Fruit fly (Drosophila melanogaster): ENCODE data around the gene Ent2.

Gene Ent2

dm6 chr2L:6526996-6527395 lies 35.1 kb upstream of the Ent2 start (continued):
- peak; percentile 29 for TF ChIP-seq Abd-B (GFP tag; optimal IDR thresholded peaks at IDR 0.05)
- TF ChIP-seq CG12942 (GFP tag; optimal IDR thresholded peaks at IDR 0.05), result no peak
- no peak for TF ChIP-seq emc (GFP tag; optimal IDR thresholded peaks at IDR 0.05)
- no peak for TF ChIP-seq Ssrp (tag; optimal IDR thresholded peaks at IDR 0.05)
- no peak for TF ChIP-seq mirr (GFP tag; optimal IDR thresholded peaks at IDR 0.05)
- TF ChIP-seq HmgZ (tag; optimal IDR thresholded peaks at IDR 0.05), result no peak
- peak; percentile 85 for TF ChIP-seq Ets65A (GFP tag)
- no peak for TF ChIP-seq CG1602 (GFP tag; optimal IDR thresholded peaks at IDR 0.05)
- TF ChIP-seq CG10979 (tag; optimal IDR thresholded peaks at IDR 0.05), result no peak
- TF ChIP-seq Poxn (GFP tag; IDR thresholded peaks at IDR 0.05), result no peak
- TF ChIP-seq usp (GFP tag; optimal IDR thresholded peaks at IDR 0.05), result no peak
- no peak for TF ChIP-seq CG10431 (GFP tag; optimal IDR thresholded peaks at IDR 0.05)
- TF ChIP-seq NK7.1 (GFP tag; optimal IDR thresholded peaks at IDR 0.05), result no peak
- no peak for TF ChIP-seq CG1603 (tag; optimal IDR thresholded peaks at IDR 0.05)
- no peak for TF ChIP-seq Hmx (GFP tag; optimal IDR thresholded peaks at IDR 0.05)
- no peak for TF ChIP-seq CG10959 (GFP tag; IDR thresholded peaks at IDR 0.05)
- TF ChIP-seq cato (GFP tag; optimal IDR thresholded peaks at IDR 0.05; ENCODE audit: borderline replicate concordance), result no peak
- no peak for TF ChIP-seq z (GFP tag; IDR thresholded peaks at IDR 0.05)
- TF ChIP-seq her (GFP tag; optimal IDR thresholded peaks at IDR 0.05), result no peak
- no peak for TF ChIP-seq D19B (GFP tag; optimal IDR thresholded peaks at IDR 0.05)
- TF ChIP-seq dmrt11E (tag; optimal IDR thresholded peaks at IDR 0.05), result no peak
- TF ChIP-seq dpn (GFP tag; optimal IDR thresholded peaks at IDR 0.05), result peak in 1 of 2 experiments; percentile 7
- no peak for TF ChIP-seq CG10543 (GFP tag; optimal IDR thresholded peaks at IDR 0.05)
- no peak for TF ChIP-seq Lim3 (GFP tag; IDR thresholded peaks at IDR 0.05)
- no peak for TF ChIP-seq CG7786 (GFP tag; optimal IDR thresholded peaks at IDR 0.05)
- no peak for TF ChIP-seq CG12659 (GFP tag; optimal IDR thresholded peaks at IDR 0.05)
- TF ChIP-seq pho (GFP tag; optimal IDR thresholded peaks at IDR 0.05), result peak; percentile 31
- TF ChIP-seq da (GFP tag; optimal IDR thresholded peaks at IDR 0.05), result no peak
- TF ChIP-seq yki (optimal IDR thresholded peaks at IDR 0.05), result no peak
- peak; percentile 72 for TF ChIP-seq knrl (GFP tag; IDR thresholded peaks at IDR 0.05; ENCODE audit: partially characterized antibody)
- TF ChIP-seq CG31388 (GFP tag; optimal IDR thresholded peaks at IDR 0.05), result no peak
- TF ChIP-seq sug (tag; optimal IDR thresholded peaks at IDR 0.05), result no peak
- no peak for TF ChIP-seq corto (GFP tag; optimal IDR thresholded peaks at IDR 0.05)
- TF ChIP-seq tna (GFP tag; IDR thresholded peaks at IDR 0.05; ENCODE audit: partially characterized antibody), result no peak
- TF ChIP-seq lbe (GFP tag; optimal IDR thresholded peaks at IDR 0.05), result no peak
- no peak for TF ChIP-seq Sox102F (GFP tag; optimal IDR thresholded peaks at IDR 0.05)
- TF ChIP-seq peb (GFP tag; IDR thresholded peaks at IDR 0.05), result no peak
- no peak for TF ChIP-seq CG11695 (GFP tag; IDR thresholded peaks at IDR 0.05)
- TF ChIP-seq toy (GFP tag; IDR thresholded peaks at IDR 0.05), result no peak
- no peak for TF ChIP-seq ttk (GFP tag; IDR thresholded peaks at IDR 0.05)
- TF ChIP-seq CG13296 (GFP tag; optimal IDR thresholded peaks at IDR 0.05), result no peak
- TF ChIP-seq nmo (GFP tag; optimal IDR thresholded peaks at IDR 0.05), result peak; percentile 15
- no peak for TF ChIP-seq bsh (GFP tag; optimal IDR thresholded peaks at IDR 0.05)
- TF ChIP-seq lmd (GFP tag; IDR thresholded peaks at IDR 0.05), result no peak
- TF ChIP-seq Fer1 (GFP tag; optimal IDR thresholded peaks at IDR 0.05), result peak; percentile 4
- no peak for TF ChIP-seq CG15479 (GFP tag; optimal IDR thresholded peaks at IDR 0.05)
- no peak for TF ChIP-seq BEAF-32 (GFP tag; optimal IDR thresholded peaks at IDR 0.05)
- TF ChIP-seq MBD-R2 (GFP tag; IDR thresholded peaks at IDR 0.05), result no peak
- TF ChIP-seq Max (GFP tag; optimal IDR thresholded peaks at IDR 0.05), result peak; percentile 13
- peak; percentile 17; the same call in 1 of the 2 replicates for TF ChIP-seq NFAT (GFP tag; IDR thresholded peaks at IDR 0.05)
- TF ChIP-seq CG9609 (GFP tag; optimal IDR thresholded peaks at IDR 0.05), result no peak
- TF ChIP-seq CG13123 (GFP tag; optimal IDR thresholded peaks at IDR 0.05), result no peak

Measured in whole organism, embryonic.